Worm (Caenorhabditis elegans) whole organism, L4 larva: ENCODE results near the gene bath-44.

Experiments
- D1046.2 ChIP-seq: fragments of 200-800 bp; sonication (Bioruptor generic); IDR thresholded peaks from 2 replicates; pipeline ENCODE4 v1.3.6; 2022; ENCODE audit warnings: missing genetic modification characterization, missing compliant biosample characterization
- F44E2.7 ChIP-seq: fragments of 200-800 bp; sonication (Bioruptor generic); IDR thresholded peaks from 2 replicates; pipeline ENCODE4 v2.1.2; 2022; ENCODE audit warnings: missing genetic modification characterization, missing compliant biosample characterization
- R02D3.7 ChIP-seq: fragments of 150-350 bp; sonication (generic microtip); optimal IDR thresholded peaks from 3 replicates; lab custom pipeline; 2014; ENCODE audit warnings: missing biosample characterization, missing genetic modification characterization
- T26A8.4 ChIP-seq: fragments of 200-800 bp; sonication (Bioruptor generic); IDR thresholded peaks from 2 replicates; pipeline ENCODE4 v1.3.6; 2022; ENCODE audit warnings: missing genetic modification characterization, missing compliant biosample characterization
- Y5F2A.4 ChIP-seq: fragments of 200-800 bp; sonication (Bioruptor generic); optimal IDR thresholded peaks from 2 replicates; lab custom pipeline; 2018; ENCODE audit warnings: mild to moderate bottlenecking, missing genetic modification characterization, missing compliant biosample characterization
- aha-1 ChIP-seq: fragments of 150-350 bp; peaks from one replicate; lab custom pipeline; 2014; ENCODE audit warnings: missing biosample characterization, missing genetic modification characterization
- aly-2 ChIP-seq: sonication (generic microtip); optimal IDR thresholded peaks from 2 replicates; lab custom pipeline; 2018; ENCODE audit warnings: missing biosample characterization, missing genetic modification characterization
- ama-1 ChIP-seq: fragments of 150-350 bp; optimal IDR thresholded peaks from 2 replicates; lab custom pipeline; 2014; ENCODE audit warnings: inconsistent platforms, mixed read lengths
- ceh-20 ChIP-seq: fragments of 200-800 bp; sonication (Bioruptor generic); IDR thresholded peaks from 2 replicates; pipeline ENCODE4 v1.3.6; 2022; ENCODE audit warnings: missing genetic modification reagents, missing genetic modification characterization, missing compliant biosample characterization
- ceh-32 ChIP-seq: sonication (generic microtip); optimal IDR thresholded peaks from 2 replicates; lab custom pipeline; 2016; ENCODE audit warnings: mild to moderate bottlenecking, missing genetic modification characterization, missing compliant biosample characterization; ENCODE audit not compliant: poor library complexity
- ceh-44 ChIP-seq: fragments of 200-800 bp; sonication (Bioruptor generic); IDR thresholded peaks from 2 replicates; pipeline ENCODE4 v1.3.6; 2022; ENCODE audit warnings: missing genetic modification reagents, missing genetic modification characterization, missing compliant biosample characterization
- daf-16 ChIP-seq, 3 experiments: sonication (generic microtip); optimal IDR thresholded peaks; 2 replicates each; lab custom pipeline; 2016 to 2017; ENCODE audit warnings: missing genetic modification characterization in 3 of 3, missing genetic modification reagents in 3 of 3, mild to moderate bottlenecking in 2 of 3, missing compliant biosample characterization in 2 of 3, missing biosample characterization in 1 of 3, moderate library complexity in 1 of 3
- dmd-6 ChIP-seq: fragments of 200-800 bp; sonication (Bioruptor generic); IDR thresholded peaks from 2 replicates; pipeline ENCODE4 v1.3.6; 2022; ENCODE audit warnings: missing genetic modification reagents, missing genetic modification characterization, missing compliant biosample characterization
- dmd-8 ChIP-seq: fragments of 200-800 bp; sonication (Bioruptor generic); IDR thresholded peaks from 2 replicates; pipeline ENCODE4 v1.3.6; 2022; ENCODE audit warnings: missing genetic modification characterization, missing compliant biosample characterization
- dmd-9 ChIP-seq: fragments of 200-800 bp; sonication (Bioruptor generic); IDR thresholded peaks from 2 replicates; pipeline ENCODE4 v1.3.6; 2022; ENCODE audit warnings: missing genetic modification reagents, missing genetic modification characterization, missing compliant biosample characterization
- dpl-1 ChIP-seq: fragments of 150-350 bp; optimal IDR thresholded peaks from 2 replicates; lab custom pipeline; 2014; ENCODE audit warnings: missing biosample characterization, missing genetic modification reagents, missing genetic modification characterization
- duxl-1 ChIP-seq: sonication (generic microtip); optimal IDR thresholded peaks from 2 replicates; lab custom pipeline; 2016; ENCODE audit warnings: mild to moderate bottlenecking, missing genetic modification characterization, moderate library complexity, missing compliant biosample characterization; ENCODE audit not compliant: poor library complexity
- dve-1 ChIP-seq: sonication (generic microtip); optimal IDR thresholded peaks from 2 replicates; lab custom pipeline; 2017; ENCODE audit warnings: antibody characterized with exemption, mild to moderate bottlenecking, missing genetic modification characterization, missing compliant biosample characterization; ENCODE audit not compliant: insufficient read depth
- egl-27 ChIP-seq: sonication (generic microtip); optimal IDR thresholded peaks from 3 replicates; lab custom pipeline; 2017; ENCODE audit warnings: missing biosample characterization, missing genetic modification reagents, missing genetic modification characterization
- gei-8 ChIP-seq: fragments of 200-800 bp; sonication (Bioruptor generic); optimal IDR thresholded peaks from 2 replicates; lab custom pipeline; 2018; ENCODE audit warnings: mild to moderate bottlenecking, missing genetic modification characterization, missing compliant biosample characterization
- hif-1 ChIP-seq, 2 experiments: sonication (generic microtip); optimal IDR thresholded peaks; 2 replicates each; lab custom pipeline; 2016 to 2017; ENCODE audit warnings: missing compliant biosample characterization in 2 of 2, missing genetic modification characterization in 2 of 2, missing genetic modification reagents in 2 of 2, missing genotype in 2 of 2, mild to moderate bottlenecking in 1 of 2
- hlh-11 ChIP-seq: fragments of 200-800 bp; sonication (Bioruptor generic); optimal IDR thresholded peaks from 2 replicates; lab custom pipeline; 2018; ENCODE audit warnings: mild to moderate bottlenecking, missing genetic modification characterization, missing compliant biosample characterization
- hlh-30 ChIP-seq: sonication (generic microtip); optimal IDR thresholded peaks from 2 replicates; lab custom pipeline; 2017; ENCODE audit warnings: antibody characterized with exemption, mild to moderate bottlenecking, missing genetic modification characterization, missing compliant biosample characterization; ENCODE audit not compliant: insufficient read depth
- jun-1 ChIP-seq: fragments of 150-350 bp; optimal IDR thresholded peaks from 2 replicates; lab custom pipeline; 2014; ENCODE audit warnings: missing biosample characterization, missing genetic modification reagents, missing genetic modification characterization
- lim-7 ChIP-seq: fragments of 200-800 bp; sonication (Bioruptor generic); IDR thresholded peaks from 2 replicates; pipeline ENCODE4 v1.3.6; 2022; ENCODE audit warnings: missing genetic modification characterization, missing compliant biosample characterization
- lin-13 ChIP-seq: fragments of 150-350 bp; optimal IDR thresholded peaks from 2 replicates; lab custom pipeline; 2014; ENCODE audit warnings: missing biosample characterization, missing genetic modification reagents, missing genetic modification characterization
- lin-15B ChIP-seq: fragments of 150-350 bp; sonication (generic microtip); optimal IDR thresholded peaks from 3 replicates; lab custom pipeline; 2014; ENCODE audit warnings: missing biosample characterization, missing genetic modification characterization
- lsy-2 ChIP-seq, 2 experiments: fragments of 150-350 bp in 1 of 2; sonication (generic microtip) in 1 of 2; optimal IDR thresholded peaks; 2 replicates each; lab custom pipeline; 2014 to 2017; ENCODE audit warnings: missing biosample characterization in 2 of 2, missing genetic modification characterization in 2 of 2
- madf-9 ChIP-seq: fragments of 200-800 bp; sonication (Bioruptor generic); conservative IDR thresholded peaks from 2 replicates; pipeline ENCODE4 v1.3.6; 2022; ENCODE audit warnings: missing genetic modification reagents, missing genetic modification characterization, missing compliant biosample characterization
- mdl-1 ChIP-seq, 2 experiments: fragments of 150-350 bp in 1 of 2; sonication (generic microtip) in 1 of 2; optimal IDR thresholded peaks; 2 replicates each; lab custom pipeline; 2014 to 2017; ENCODE audit warnings: missing biosample characterization in 2 of 2, missing genetic modification characterization in 2 of 2
- mep-1 ChIP-seq: fragments of 150-350 bp; sonication (generic microtip); optimal IDR thresholded peaks from 3 replicates; lab custom pipeline; 2014; ENCODE audit warnings: missing biosample characterization, missing genetic modification characterization
- nhr-10 ChIP-seq: fragments of 150-350 bp; optimal IDR thresholded peaks from 2 replicates; lab custom pipeline; 2014; ENCODE audit warnings: missing biosample characterization, missing genetic modification characterization
- nhr-102 ChIP-seq: sonication (generic microtip); optimal IDR thresholded peaks from 2 replicates; lab custom pipeline; 2016; ENCODE audit warnings: mild to moderate bottlenecking, missing genetic modification characterization, moderate library complexity, missing compliant biosample characterization
- nhr-11 ChIP-seq: fragments of 150-350 bp; optimal IDR thresholded peaks from 2 replicates; lab custom pipeline; 2014; ENCODE audit warnings: missing biosample characterization, missing genetic modification characterization
- nhr-28 ChIP-seq: fragments of 150-350 bp; optimal IDR thresholded peaks from 2 replicates; lab custom pipeline; 2014; ENCODE audit warnings: missing biosample characterization, missing genetic modification characterization
- nhr-48 ChIP-seq: sonication (generic microtip); optimal IDR thresholded peaks from 2 replicates; lab custom pipeline; 2016; ENCODE audit warnings: mild to moderate bottlenecking, missing genetic modification characterization, missing compliant biosample characterization
- nhr-6 ChIP-seq: fragments of 150-350 bp; optimal IDR thresholded peaks from 2 replicates; lab custom pipeline; 2014; ENCODE audit warnings: missing biosample characterization, missing genetic modification characterization
- nhr-77 ChIP-seq: fragments of 150-350 bp; optimal IDR thresholded peaks from 2 replicates; lab custom pipeline; 2014; ENCODE audit warnings: missing biosample characterization, missing genetic modification characterization
- rbr-2 ChIP-seq: sonication (generic microtip); optimal IDR thresholded peaks from 2 replicates; lab custom pipeline; 2016; ENCODE audit warnings: missing genotype, missing genetic modification characterization, missing compliant biosample characterization
- spr-3 ChIP-seq: fragments of 200-800 bp; sonication (Bioruptor generic); optimal IDR thresholded peaks from 2 replicates; lab custom pipeline; 2018; ENCODE audit warnings: mild to moderate bottlenecking, missing genetic modification characterization, missing compliant biosample characterization
- tag-97 ChIP-seq: fragments of 200-800 bp; sonication (Bioruptor generic); IDR thresholded peaks from 2 replicates; pipeline ENCODE4 v1.3.6; 2022; ENCODE audit warnings: missing genetic modification characterization, missing compliant biosample characterization
- unc-62 ChIP-seq, 3 experiments: fragments of 150-350 bp in 1 of 3; sonication (generic microtip); optimal IDR thresholded peaks in 2 of 3; peaks in 1 of 3; 1 replicate in 1 of 3; 2 replicates in 2 of 3; lab custom pipeline; 2014 to 2017; ENCODE audit warnings: missing biosample characterization in 3 of 3, missing genetic modification characterization in 3 of 3, missing genetic modification reagents in 3 of 3, missing genotype in 1 of 3
- zip-11 ChIP-seq: fragments of 200-800 bp; sonication (Bioruptor generic); IDR thresholded peaks from 2 replicates; pipeline ENCODE4 v1.3.6; 2022; ENCODE audit warnings: missing genetic modification characterization, missing compliant biosample characterization
- ztf-11 ChIP-seq: fragments of 150-350 bp; optimal IDR thresholded peaks from 2 replicates; lab custom pipeline; 2014; ENCODE audit warnings: missing biosample characterization, missing genetic modification characterization

The bath-44 gene

ce11 chrII:7394690-7395054 lies at the start of gene bath-44:
TSS of gene bath-44 (plus strand) at chrII:7394955.
- TF ChIP-seq lim-7 (GFP tag; lab: Robert Waterston, UW) (0 out of 2 replicates have a peak, but pooled peaks have one; percentile 3), nhr-77 (tag; lab: Kevin White, UChicago) (no peak), zip-11 (GFP tag; lab: Robert Waterston, UW) (no peak), dpl-1 (no peak)

- TF ChIP-seq egl-27 (tag; lab: Kevin White, UChicago) (no peak), unc-62 (GFP tag; optimal IDR thresholded peaks at IDR 0.05 in 1 of 2; lab: Kevin White, UChicago) (peak in 1 of 2 experiments; percentile 98), unc-62 (tag; optimal IDR thresholded peaks at IDR 0.05; lab: Kevin White, UChicago) (no peak), spr-3 (no peak), Y5F2A.4 (GFP tag; lab: Kevin White, UChicago) (no peak), hlh-11 (tag; lab: Kevin White, UChicago) (peak; percentile 4)
Measured at ce11 chrII:7345858-7346257, 48.9 kb upstream of the bath-44 start.

- TF ChIP-seq duxl-1 (tag; lab: Kevin White, UChicago) (peak; percentile 38), ztf-11 (tag; lab: Kevin White, UChicago) (no peak), gei-8 (GFP tag; lab: Kevin White, UChicago) (no peak), nhr-11 (tag; lab: Kevin White, UChicago) (no peak), jun-1 (tag; lab: Kevin White, UChicago) (no peak), mdl-1 (tag; optimal IDR thresholded peaks at IDR 0.05; lab: Kevin White, UChicago) (no peak), dmd-6 (GFP tag; lab: Robert Waterston, UW) (no peak), rbr-2 (tag; lab: Kevin White, UChicago) (no peak), ama-1 (lab: Kevin White, UChicago) (no peak), aly-2 (no peak), aha-1 (tag; lab: Kevin White, UChicago) (peak; percentile 71), madf-9 (GFP tag; lab: Robert Waterston, UW) (no peak), ceh-32 (tag; lab: Kevin White, UChicago) (no peak), unc-62 (GFP tag; optimal IDR thresholded peaks at IDR 0.05 in 1 of 2; lab: Kevin White, UChicago) (peak in 1 of 2 experiments; percentile 25), unc-62 (tag; optimal IDR thresholded peaks at IDR 0.05; lab: Kevin White, UChicago) (no peak), T26A8.4 (GFP tag; lab: Robert Waterston, UW) (0 out of 2 replicates have a peak, but pooled peaks have one; percentile 26), dmd-8 (no peak), R02D3.7 (tag; lab: Kevin White, UChicago) (no peak)
Measured at ce11 chrII:7348063-7348462, 46.7 kb upstream of the bath-44 start.

ce11 chrII:7352507-7352906 lies 42.2 kb upstream of the bath-44 start, which contains the start of gene hsp-4:
TSS of gene hsp-4 (minus strand) at chrII:7352645.
- no peak for TF ChIP-seq daf-16 (GFP tag; optimal IDR thresholded peaks at IDR 0.05; lab: Kevin White, UChicago)
- peak; percentile 20 for TF ChIP-seq daf-16 (tag; optimal IDR thresholded peaks at IDR 0.05; lab: Kevin White, UChicago)
- peak; percentile 7 for TF ChIP-seq dve-1
- peak; percentile 41 for TF ChIP-seq hlh-11 (tag; lab: Kevin White, UChicago)
- peak; percentile 23 for TF ChIP-seq nhr-28 (tag; lab: Kevin White, UChicago)
- TF ChIP-seq mdl-1 (tag; optimal IDR thresholded peaks at IDR 0.05; lab: Kevin White, UChicago), result peak in 1 of 2 experiments; percentile 27
- no peak for TF ChIP-seq lin-15B (tag; lab: Kevin White, UChicago)
- TF ChIP-seq F44E2.7, result no peak
- TF ChIP-seq nhr-48, result peak; percentile 31
- peak; percentile 60 for TF ChIP-seq aha-1 (tag; lab: Kevin White, UChicago)
- peak; percentile 25 for TF ChIP-seq mep-1 (tag; lab: Kevin White, UChicago)
- TF ChIP-seq lsy-2 (tag; optimal IDR thresholded peaks at IDR 0.05; lab: Kevin White, UChicago), result peak in 1 of 2 experiments; percentile 45

ce11 chrII:7353027-7353426 lies 41.7 kb upstream of the bath-44 start:
- TF ChIP-seq ceh-44 (GFP tag; lab: Robert Waterston, UW) (no peak), jun-1 (tag; lab: Kevin White, UChicago) (no peak), aly-2 (no peak), ceh-20 (GFP tag; lab: Robert Waterston, UW) (no peak), nhr-10 (no peak), D1046.2 (GFP tag; lab: Robert Waterston, UW) (no peak), hlh-30 (no peak), nhr-102 (tag; lab: Kevin White, UChicago) (no peak), dmd-9 (GFP tag; lab: Robert Waterston, UW) (no peak), tag-97 (GFP tag; lab: Robert Waterston, UW) (no peak), zip-11 (GFP tag; lab: Robert Waterston, UW) (no peak), nhr-6 (tag; lab: Kevin White, UChicago) (no peak), hif-1 (tag; optimal IDR thresholded peaks at IDR 0.05; lab: Kevin White, UChicago) (no peak), lin-13 (GFP tag; lab: Kevin White, UChicago) (no peak)
